Worm (Caenorhabditis elegans) whole organism, L2 larva: ENCODE data around the gene ugt-40.

Experiments
- Y55F3AM.14 ChIP-seq: fragments of 200-800 bp; sonication (Bioruptor generic); optimal IDR thresholded peaks from 2 replicates; lab custom pipeline; 2018; ENCODE audit warnings: mild to moderate bottlenecking, missing genetic modification characterization, missing compliant biosample characterization
- ama-1 ChIP-seq: fragments of 150-350 bp; optimal IDR thresholded peaks from 2 replicates; lab custom pipeline; 2018; ENCODE audit warnings: inconsistent platforms
- ceh-82 ChIP-seq: fragments of 150-350 bp; optimal IDR thresholded peaks from 2 replicates; lab custom pipeline; 2014; ENCODE audit warnings: missing biosample characterization, missing genetic modification characterization
- elt-3 ChIP-seq: sonication (generic microtip); optimal IDR thresholded peaks from 2 replicates; lab custom pipeline; 2017; ENCODE audit warnings: missing biosample characterization, missing genetic modification characterization
- lin-39 ChIP-seq: fragments of 150-350 bp; optimal IDR thresholded peaks from 2 replicates; lab custom pipeline; 2014; ENCODE audit warnings: missing biosample characterization, missing genetic modification reagents, missing genetic modification characterization
- mbf-1 ChIP-seq: sonication (generic microtip); optimal IDR thresholded peaks from 2 replicates; lab custom pipeline; 2017; ENCODE audit warnings: missing biosample characterization, missing genetic modification characterization
- nhr-237 ChIP-seq: fragments of 150-350 bp; optimal IDR thresholded peaks from 2 replicates; lab custom pipeline; 2014; ENCODE audit warnings: missing biosample characterization, missing genetic modification characterization
- nhr-25 ChIP-seq: fragments of 150-350 bp; sonication (generic microtip); optimal IDR thresholded peaks from 3 replicates; lab custom pipeline; 2014; ENCODE audit warnings: missing biosample characterization, missing genetic modification characterization
- sma-9 ChIP-seq, 2 experiments: fragments of 150-350 bp in 1 of 2; sonication (generic microtip) in 1 of 2; optimal IDR thresholded peaks; 2 replicates each; lab custom pipeline; 2014 to 2016; ENCODE audit warnings: missing genetic modification characterization in 2 of 2, mild to moderate bottlenecking in 1 of 2, missing biosample characterization in 1 of 2, missing compliant biosample characterization in 1 of 2, missing genetic modification reagents in 1 of 2, moderate library complexity in 1 of 2
- snpc-4 ChIP-seq: fragments of 150-350 bp; optimal IDR thresholded peaks from 2 replicates; lab custom pipeline; 2014; ENCODE audit warnings: missing biosample characterization, missing genetic modification characterization
- unc-39 ChIP-seq: fragments of 150-350 bp; optimal IDR thresholded peaks from 2 replicates; lab custom pipeline; 2014; ENCODE audit warnings: missing biosample characterization, missing genetic modification characterization
- zag-1 ChIP-seq: fragments of 150-350 bp; optimal IDR thresholded peaks from 2 replicates; lab custom pipeline; 2014; ENCODE audit warnings: missing biosample characterization, missing genetic modification characterization
- ztf-1 ChIP-seq: fragments of 200-800 bp; sonication (Bioruptor generic); conservative IDR thresholded peaks from 2 replicates; pipeline ENCODE4 v1.3.6; 2022; ENCODE audit warnings: missing genetic modification characterization, missing compliant biosample characterization
- ztf-11 ChIP-seq: sonication (generic microtip); optimal IDR thresholded peaks from 2 replicates; lab custom pipeline; 2017; ENCODE audit warnings: missing biosample characterization, missing genetic modification characterization

DNA sequence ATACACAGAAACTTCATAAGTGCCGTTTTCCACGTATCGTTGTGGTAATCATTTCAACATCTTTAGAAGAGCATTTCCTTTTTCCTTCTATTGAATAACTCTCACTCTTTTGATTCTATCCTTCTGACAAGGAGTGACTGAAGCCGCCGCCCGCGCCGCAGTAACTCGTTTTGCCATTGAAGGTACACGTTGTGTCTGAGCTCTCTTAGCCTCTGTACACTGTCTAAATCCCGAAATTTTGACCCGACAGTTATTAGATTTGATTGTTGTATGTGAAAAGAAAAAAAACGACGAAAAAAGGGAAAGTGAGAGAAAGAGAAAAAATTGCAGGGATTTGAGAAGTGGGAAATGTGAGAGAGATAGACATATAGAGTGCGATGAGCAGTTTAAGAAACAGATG lies 30.5 kb downstream of the ugt-40 start:
- TF ChIP-seq ama-1 = no peak
- no peak for TF ChIP-seq nhr-237
- peak; percentile 23 for TF ChIP-seq sma-9 (GFP tag; optimal IDR thresholded peaks at IDR 0.05; lab: Kevin White, UChicago)
- no peak for TF ChIP-seq sma-9 (tag; optimal IDR thresholded peaks at IDR 0.05; lab: Kevin White, UChicago)
- no peak for TF ChIP-seq elt-3 (tag; lab: Kevin White, UChicago)
- no peak for TF ChIP-seq lin-39 (tag; lab: Kevin White, UChicago)
- no peak for TF ChIP-seq ceh-82
- TF ChIP-seq ztf-1 (GFP tag; lab: Robert Waterston, UW) = no peak
- no peak for TF ChIP-seq Y55F3AM.14
- TF ChIP-seq snpc-4 (tag; lab: Kevin White, UChicago) = no peak
- TF ChIP-seq unc-39 (tag; lab: Kevin White, UChicago) = no peak
- TF ChIP-seq ztf-11 (tag; lab: Kevin White, UChicago) = no peak
- TF ChIP-seq mbf-1 (tag; lab: Kevin White, UChicago) = no peak
- no peak for TF ChIP-seq nhr-25 (tag; lab: Kevin White, UChicago)
- TF ChIP-seq zag-1 (tag; lab: Kevin White, UChicago) = no peak
